Worm (Caenorhabditis elegans) whole organism, young adult: Measurements from ENCODE around the gene wapl-1.

Source experiments
- madf-8 ChIP-seq: fragments of 200-800 bp; sonication (Bioruptor generic); conservative IDR thresholded peaks from 2 replicates; pipeline ENCODE4 v1.3.6; 2022; ENCODE audit warnings: missing genetic modification reagents, missing genetic modification characterization, missing compliant biosample characterization
- unc-130 ChIP-seq: sonication (generic microtip); optimal IDR thresholded peaks from 2 replicates; lab custom pipeline; 2016; ENCODE audit warnings: missing genetic modification reagents, missing genetic modification characterization, missing compliant biosample characterization
- ztf-28 ChIP-seq: fragments of 200-800 bp; sonication (Bioruptor generic); IDR thresholded peaks from 2 replicates; pipeline ENCODE4 v1.3.6; 2022; ENCODE audit warnings: missing genetic modification reagents, missing genetic modification characterization, missing compliant biosample characterization

- TF ChIP-seq unc-130 (GFP tag; lab: Kevin White, UChicago) = no peak
- no peak for TF ChIP-seq madf-8 (GFP tag; lab: Robert Waterston, UW)
- TF ChIP-seq ztf-28 (GFP tag; lab: Robert Waterston, UW) = no peak
These were observed 6.0 kb upstream of the wapl-1 start, which contains the start of gene R08C7.1 for ce11 chrIV:4451576-4451975.
